Worm (Caenorhabditis elegans) whole organism, midembryonic: Measurements from ENCODE around the gene F10E9.2.

Experiments
- T22C8.4 ChIP-seq: fragments of 200-800 bp; sonication (Bioruptor generic); IDR thresholded peaks from 2 replicates; pipeline ENCODE4 v1.3.6; 2022; ENCODE audit warnings: missing genetic modification characterization, missing compliant biosample characterization
- cog-1 ChIP-seq: sonication (generic microtip); optimal IDR thresholded peaks from 2 replicates; lab custom pipeline; 2016; ENCODE audit warnings: missing genetic modification characterization, missing compliant biosample characterization
- flt-1 ChIP-seq: fragments of 200-800 bp; sonication (Bioruptor generic); IDR thresholded peaks from 2 replicates; pipeline ENCODE4 v1.3.6; 2022; ENCODE audit warnings: missing genetic modification characterization, missing compliant biosample characterization
- klf-2 ChIP-seq: fragments of 200-800 bp; sonication (Bioruptor generic); conservative IDR thresholded peaks from 2 replicates; pipeline ENCODE4 v1.3.6; 2022; ENCODE audit warnings: missing genetic modification reagents, missing genetic modification characterization, missing compliant biosample characterization
- med-1 ChIP-seq: sonication (generic microtip); optimal IDR thresholded peaks from 2 replicates; lab custom pipeline; 2017; ENCODE audit warnings: missing genetic modification characterization, mild to moderate bottlenecking, missing compliant biosample characterization, antibody characterized with exemption, missing genetic modification reagents; ENCODE audit not compliant: insufficient read depth
- ref-1 ChIP-seq: fragments of 200-800 bp; sonication (Bioruptor generic); conservative IDR thresholded peaks from 2 replicates; pipeline ENCODE4 v1.3.6; 2022; ENCODE audit warnings: missing genetic modification reagents, missing genetic modification characterization, missing compliant biosample characterization
- tab-1 ChIP-seq: fragments of 200-800 bp; sonication (Bioruptor generic); IDR thresholded peaks from 2 replicates; pipeline ENCODE4 v1.3.6; 2022; ENCODE audit warnings: missing genetic modification characterization, missing compliant biosample characterization
- ztf-23 ChIP-seq: fragments of 200-800 bp; sonication (Bioruptor generic); IDR thresholded peaks from 2 replicates; pipeline ENCODE4 v1.3.6; 2022; ENCODE audit warnings: missing genetic modification reagents, missing genetic modification characterization, missing compliant biosample characterization
- ztf-29 ChIP-seq: fragments of 200-800 bp; sonication (Bioruptor generic); IDR thresholded peaks from 2 replicates; pipeline ENCODE4 v1.3.6; 2022; ENCODE audit warnings: missing genetic modification reagents, missing genetic modification characterization, missing compliant biosample characterization

The F10E9.2 gene

ce11 chrIII:8299078-8299587 lies 13.4 kb upstream of the F10E9.2 start:
- TF ChIP-seq T22C8.4 (GFP tag; lab: Robert Waterston, UW) (no peak), tab-1 (GFP tag; lab: Robert Waterston, UW) (0 out of 2 replicates have a peak, but pooled peaks have one; percentile 66)

- TF ChIP-seq cog-1 (no peak), flt-1 (GFP tag; lab: Robert Waterston, UW) (no peak), ztf-23 (no peak), ref-1 (GFP tag; lab: Robert Waterston, UW) (no peak), ztf-29 (no peak), med-1 (GFP tag; lab: Kevin White, UChicago) (no peak)
These were observed 12.8 kb upstream of the F10E9.2 start for ce11 chrIII:8299734-8300133.

DNA sequence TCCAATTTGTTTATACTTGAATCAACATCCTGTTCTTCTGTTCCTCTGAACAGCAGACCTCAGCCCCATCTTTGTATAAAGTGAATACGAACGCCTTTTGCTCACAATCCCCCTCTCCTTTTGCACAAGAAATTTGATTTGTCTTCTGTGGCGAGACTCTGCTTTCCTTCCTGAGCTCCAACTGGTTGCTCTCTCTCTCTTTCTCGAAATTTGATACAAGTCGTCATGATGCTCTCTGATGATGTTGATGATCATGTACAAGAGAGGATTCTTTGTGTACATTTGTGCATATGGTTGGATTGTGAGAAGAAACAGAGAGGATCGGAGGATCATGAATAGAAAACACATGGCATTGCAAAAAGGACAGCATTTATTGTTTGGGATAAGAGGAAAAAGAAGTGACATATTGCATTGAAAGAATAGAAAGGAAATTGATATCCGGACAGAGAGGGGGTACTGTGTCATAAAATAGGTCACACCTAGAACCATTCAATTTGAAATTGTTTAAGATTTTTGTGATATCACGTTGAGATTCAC lies 11.6 kb upstream of the F10E9.2 start:
- TF ChIP-seq flt-1 (GFP tag; lab: Robert Waterston, UW) (0 out of 2 replicates have a peak, but pooled peaks have one; percentile 15), T22C8.4 (GFP tag; lab: Robert Waterston, UW) (no peak)

ce11 chrIII:8303440-8303839 lies 9.1 kb upstream of the F10E9.2 start:
- TF ChIP-seq klf-2 (GFP tag; lab: Robert Waterston, UW), result no peak
- no peak for TF ChIP-seq med-1 (GFP tag; lab: Kevin White, UChicago)
- no peak for TF ChIP-seq ztf-29
- no peak for TF ChIP-seq ztf-23
- TF ChIP-seq cog-1, result no peak
- TF ChIP-seq tab-1 (GFP tag; lab: Robert Waterston, UW), result no peak
- TF ChIP-seq ref-1 (GFP tag; lab: Robert Waterston, UW), result no peak
- TF ChIP-seq flt-1 (GFP tag; lab: Robert Waterston, UW), result no peak
- TF ChIP-seq T22C8.4 (GFP tag; lab: Robert Waterston, UW), result no peak

DNA sequence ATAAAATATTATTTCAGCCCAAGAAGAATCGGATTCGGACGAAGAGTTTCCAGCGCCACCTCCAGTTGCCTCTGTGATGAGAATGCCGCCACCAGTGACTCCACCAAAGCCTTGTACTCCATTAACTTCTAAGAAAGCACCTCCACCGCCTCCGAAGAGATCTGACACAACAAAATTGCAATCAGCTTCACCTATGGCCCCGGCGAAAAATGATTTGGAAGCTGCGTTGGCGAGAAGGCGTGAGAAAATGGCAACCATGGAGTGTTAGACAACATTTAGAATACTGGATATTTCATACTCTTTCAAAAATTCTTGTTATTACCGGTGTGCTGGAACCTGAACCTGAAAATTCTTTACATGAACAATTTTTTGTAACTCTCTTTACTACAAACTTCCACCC lies 7.2 kb upstream of the F10E9.2 start:
- no peak for TF ChIP-seq ztf-29
- no peak for TF ChIP-seq flt-1 (GFP tag; lab: Robert Waterston, UW)
- TF ChIP-seq klf-2 (GFP tag; lab: Robert Waterston, UW), result no peak
- no peak for TF ChIP-seq cog-1
- no peak for TF ChIP-seq ref-1 (GFP tag; lab: Robert Waterston, UW)
- TF ChIP-seq tab-1 (GFP tag; lab: Robert Waterston, UW), result no peak
- TF ChIP-seq ztf-23, result no peak
- TF ChIP-seq med-1 (GFP tag; lab: Kevin White, UChicago), result no peak
- no peak for TF ChIP-seq T22C8.4 (GFP tag; lab: Robert Waterston, UW)

DNA sequence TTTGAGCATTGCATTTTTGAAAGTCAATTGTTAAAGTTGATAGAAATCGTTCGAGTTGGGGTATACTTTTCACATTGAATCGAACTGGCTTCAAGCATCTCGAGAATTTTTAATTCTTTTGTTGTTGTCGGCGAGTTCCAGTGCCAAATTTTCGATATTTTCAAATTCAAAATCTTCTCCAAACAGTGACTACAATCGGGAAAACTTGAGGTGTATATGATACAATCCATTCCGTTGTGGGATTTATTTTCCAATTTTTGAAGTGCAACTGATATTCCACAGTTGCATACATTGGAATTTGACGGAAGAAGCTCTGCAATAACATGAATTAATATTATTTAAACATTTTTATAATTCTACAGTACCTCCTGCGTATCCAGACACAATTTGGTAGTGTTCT lies 6.7 kb upstream of the F10E9.2 start:
- TF ChIP-seq med-1 (GFP tag; lab: Kevin White, UChicago) (no peak), tab-1 (GFP tag; lab: Robert Waterston, UW) (no peak), ztf-29 (no peak), klf-2 (GFP tag; lab: Robert Waterston, UW) (no peak), flt-1 (GFP tag; lab: Robert Waterston, UW) (no peak), T22C8.4 (GFP tag; lab: Robert Waterston, UW) (no peak), ztf-23 (no peak), cog-1 (no peak), ref-1 (GFP tag; lab: Robert Waterston, UW) (no peak)

DNA sequence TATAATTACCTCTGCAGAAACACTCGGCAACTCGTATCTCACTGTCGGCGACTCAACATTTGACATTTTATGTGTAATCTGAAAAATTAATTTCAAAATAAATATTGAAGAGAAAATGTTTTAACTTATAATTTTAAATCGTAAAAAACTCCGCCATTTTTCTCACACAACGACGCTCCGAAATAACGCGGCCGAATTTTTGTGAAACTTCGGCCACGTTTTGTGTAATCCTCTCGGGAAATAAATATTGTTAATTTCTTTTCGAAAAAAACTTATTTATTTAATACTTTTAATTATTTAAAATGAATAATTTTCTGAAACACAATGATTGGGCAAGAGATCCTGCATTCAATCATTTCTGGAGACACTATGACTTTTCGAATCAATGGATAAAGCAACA lies 5.1 kb upstream of the F10E9.2 start, which contains the start of the genes F10E9.7 and F10E9.5:
F10E9.7 (minus strand) TSS at position 86 of the 400 bp plus-strand sequence.
F10E9.5 (plus strand) TSS at position 237 of the 400 bp plus-strand sequence.
- no peak for TF ChIP-seq med-1 (GFP tag; lab: Kevin White, UChicago)
- TF ChIP-seq tab-1 (GFP tag; lab: Robert Waterston, UW), result no peak
- TF ChIP-seq klf-2 (GFP tag; lab: Robert Waterston, UW), result 0 out of 2 replicates have a peak, but pooled peaks have one; percentile 40
- peak; percentile 71; the same call in 1 of the 2 replicates for TF ChIP-seq flt-1 (GFP tag; lab: Robert Waterston, UW)
- TF ChIP-seq ref-1 (GFP tag; lab: Robert Waterston, UW), result no peak
- TF ChIP-seq T22C8.4 (GFP tag; lab: Robert Waterston, UW), result no peak
- peak; percentile 40 for TF ChIP-seq cog-1
- TF ChIP-seq ztf-23, result peak; percentile 73; the same call in 1 of the 2 replicates

DNA sequence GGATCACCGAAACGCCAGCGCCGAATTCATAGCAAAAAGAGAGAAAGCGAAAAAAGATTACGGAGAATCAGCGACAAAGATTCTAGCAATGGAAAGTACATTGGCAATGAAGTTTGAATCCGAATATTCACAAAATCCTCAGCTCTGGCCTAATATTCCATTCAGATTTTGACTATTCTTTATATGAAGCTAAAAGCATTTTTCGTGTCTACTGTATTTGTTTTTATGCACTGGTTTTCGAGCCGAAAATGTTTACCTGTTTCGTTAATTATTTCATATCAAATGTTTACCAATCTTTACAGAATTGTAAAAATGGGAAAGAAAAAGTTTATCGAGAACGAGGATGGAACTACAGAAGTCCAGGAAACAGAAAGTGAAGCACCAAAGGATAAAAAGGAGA lies 4.3 kb upstream of the F10E9.2 start, which contains the start of gene F10E9.4:
F10E9.4 (plus strand) TSS at position 301 of the 400 bp plus-strand sequence.
- TF ChIP-seq flt-1 (GFP tag; lab: Robert Waterston, UW) (no peak), med-1 (GFP tag; lab: Kevin White, UChicago) (no peak), T22C8.4 (GFP tag; lab: Robert Waterston, UW) (no peak), ref-1 (GFP tag; lab: Robert Waterston, UW) (no peak), ztf-23 (no peak), ztf-29 (no peak), cog-1 (no peak), tab-1 (GFP tag; lab: Robert Waterston, UW) (no peak), klf-2 (GFP tag; lab: Robert Waterston, UW) (no peak)

DNA sequence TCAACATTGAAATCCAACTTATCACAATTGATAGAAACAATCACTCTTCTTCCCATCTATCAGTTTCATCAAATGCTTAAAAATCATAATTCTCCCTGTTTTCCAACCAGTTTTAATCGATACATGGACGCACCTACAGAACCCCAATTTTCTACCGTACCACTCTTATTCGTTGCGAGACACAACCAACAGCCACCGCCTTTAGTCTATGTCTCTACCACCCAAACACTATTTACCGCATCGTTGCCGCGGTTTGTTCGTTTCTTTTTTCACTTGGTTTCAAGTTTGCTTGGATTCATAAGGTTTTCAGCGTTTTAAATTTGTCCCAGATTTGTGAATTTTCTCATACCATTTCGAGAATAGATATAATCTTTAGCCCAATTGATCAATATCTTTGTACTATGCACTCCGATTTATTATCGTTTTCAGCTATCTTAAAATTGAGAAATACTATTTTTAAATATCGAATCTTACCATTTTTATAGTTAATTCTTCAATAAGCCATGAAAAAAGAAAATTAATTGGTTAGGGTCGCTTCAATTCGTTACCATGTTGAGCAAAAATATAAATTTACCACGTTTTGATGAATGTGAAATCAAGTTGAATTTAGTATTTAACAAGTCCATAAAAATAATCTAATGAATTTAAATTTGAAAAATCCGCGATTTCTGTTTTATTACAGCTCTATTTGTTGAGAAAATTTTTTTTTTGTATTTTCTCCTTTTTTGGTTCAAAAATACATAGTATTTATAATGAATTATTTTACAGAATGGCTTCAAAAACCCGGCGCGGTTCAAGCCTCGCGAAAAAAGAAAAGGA lies 2.0 kb upstream of the F10E9.2 start, which contains the start of gene F10E9.3:
F10E9.3 (plus strand) TSS at position 769 of the 819 bp plus-strand sequence.
- TF ChIP-seq flt-1 (GFP tag; lab: Robert Waterston, UW) (no peak), tab-1 (GFP tag; lab: Robert Waterston, UW) (no peak), ref-1 (GFP tag; lab: Robert Waterston, UW) (no peak), cog-1 (no peak), ztf-23 (no peak), ztf-29 (no peak)
